Fruit fly (Drosophila melanogaster): ENCODE results near the gene Lrch.

Gene Lrch

DNA sequence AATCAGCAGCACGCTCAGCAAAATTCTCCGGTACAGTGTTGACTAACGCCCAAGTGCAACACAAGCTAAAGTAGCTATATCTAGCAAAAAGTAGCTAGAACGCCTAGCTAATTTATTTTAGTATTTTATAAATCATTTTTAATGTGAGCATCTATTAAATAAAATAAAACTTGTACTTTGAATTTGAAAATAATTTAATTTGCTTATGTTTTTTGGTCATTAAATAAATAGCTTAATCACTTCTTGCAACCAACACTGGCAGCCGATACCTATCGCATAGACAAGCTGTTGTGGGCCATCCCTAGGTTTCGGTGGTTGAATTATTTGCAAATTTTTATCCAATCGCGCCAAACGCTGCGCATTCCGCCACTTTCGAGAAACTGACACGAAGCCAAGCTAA lies 26.4 kb upstream of the Lrch start, which contains the start of the genes Polr2J and CG15141 (continued):
- peak; percentile 85 for TF ChIP-seq esn (GFP tag; optimal IDR thresholded peaks at IDR 0.05)
- TF ChIP-seq CG11902 (GFP tag; optimal IDR thresholded peaks at IDR 0.05), result peak; percentile 61
- peak; percentile 72 for TF ChIP-seq topi (GFP tag; optimal IDR thresholded peaks at IDR 0.05)
- TF ChIP-seq CG11762 (GFP tag; optimal IDR thresholded peaks at IDR 0.05; ENCODE audit: insufficient read depth), result peak; percentile 44
- peak; percentile 27 for TF ChIP-seq Eip93F (GFP tag; optimal IDR thresholded peaks at IDR 0.05)
- TF ChIP-seq lz (GFP tag; optimal IDR thresholded peaks at IDR 0.05), result peak; percentile 84
- TF ChIP-seq CG8319 (GFP tag; optimal IDR thresholded peaks at IDR 0.05), result peak; percentile 33
- TF ChIP-seq CG3919 (GFP tag; optimal IDR thresholded peaks at IDR 0.05), result no peak
- TF ChIP-seq OdsH (GFP tag; optimal IDR thresholded peaks at IDR 0.05), result peak; percentile 83
- no peak for TF ChIP-seq CG6276 (GFP tag; optimal IDR thresholded peaks at IDR 0.05)
- TF ChIP-seq Eip75B (GFP tag; optimal IDR thresholded peaks at IDR 0.05), result peak; percentile 77
- peak; percentile 48 for TF ChIP-seq CG8632 (GFP tag; optimal IDR thresholded peaks at IDR 0.05)
- TF ChIP-seq CG11294 (GFP tag; IDR thresholded peaks at IDR 0.05), result peak; percentile 17; the same call in 1 of the 2 replicates
- no peak for TF ChIP-seq CG7368 (GFP tag; optimal IDR thresholded peaks at IDR 0.05)
- peak; percentile 72 for TF ChIP-seq CG4318 (GFP tag; optimal IDR thresholded peaks at IDR 0.05)
- TF ChIP-seq CG32006 (GFP tag; optimal IDR thresholded peaks at IDR 0.05), result no peak
- TF ChIP-seq svp (GFP tag), result no peak

DNA sequence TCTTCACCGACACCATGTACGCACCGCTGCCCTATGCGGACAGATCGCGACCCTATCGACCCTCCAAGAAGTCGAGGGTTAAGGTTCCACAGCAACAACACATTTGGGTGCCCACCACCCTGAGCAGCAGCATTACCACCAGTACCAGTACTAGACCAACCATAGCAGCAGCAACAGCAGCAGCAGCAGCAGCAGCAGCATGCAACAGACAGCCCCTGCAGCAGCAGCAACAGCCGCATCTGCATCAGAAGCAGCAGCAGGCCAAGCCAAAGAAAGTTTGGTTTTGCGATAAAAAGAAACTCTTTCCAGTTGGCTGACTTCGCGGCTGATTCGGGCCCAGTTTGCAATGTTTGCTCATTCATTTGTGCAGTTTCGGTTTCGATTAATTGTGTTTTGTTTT lies 18.6 kb upstream of the Lrch start:
- TF ChIP-seq Smox (GFP tag; optimal IDR thresholded peaks at IDR 0.05), result no peak
- TF ChIP-seq CG6854 (GFP tag; optimal IDR thresholded peaks at IDR 0.05), result no peak
- no peak for TF ChIP-seq CG11762 (GFP tag; optimal IDR thresholded peaks at IDR 0.05; ENCODE audit: insufficient read depth)

DNA sequence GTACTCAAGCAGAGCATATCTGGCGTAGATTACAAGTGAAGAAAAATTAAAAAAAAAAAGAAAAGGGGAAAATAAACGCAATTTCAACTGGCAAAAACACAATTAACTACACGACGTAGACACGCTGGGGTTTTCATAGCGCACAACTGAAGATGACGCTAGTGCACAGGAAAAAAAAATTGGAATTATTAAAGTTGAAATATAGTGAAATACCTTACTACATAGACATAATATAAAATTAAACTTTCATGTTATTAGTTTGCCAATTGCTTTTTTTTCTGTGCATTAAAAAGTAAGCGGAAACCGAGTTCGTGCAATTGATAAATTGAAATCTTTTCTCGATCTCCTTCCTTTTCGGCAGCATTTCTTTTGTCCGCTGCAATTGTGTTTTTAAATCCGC lies 13.5 kb upstream of the Lrch start:
- TF ChIP-seq CG8119 (GFP tag; IDR thresholded peaks at IDR 0.05), result peak; percentile 39; the same call in 1 of the 3 replicates
- TF ChIP-seq CG6792 (GFP tag; optimal IDR thresholded peaks at IDR 0.05), result no peak
- TF ChIP-seq CG3919 (GFP tag; optimal IDR thresholded peaks at IDR 0.05), result peak; percentile 15
- no peak for TF ChIP-seq achi (GFP tag; optimal IDR thresholded peaks at IDR 0.05)
- peak; percentile 32 for TF ChIP-seq CG32006 (GFP tag; optimal IDR thresholded peaks at IDR 0.05)
- TF ChIP-seq CG34406 (GFP tag; optimal IDR thresholded peaks at IDR 0.05), result peak; percentile 6
- TF ChIP-seq cyc (GFP tag; optimal IDR thresholded peaks at IDR 0.05), result no peak
- no peak for TF ChIP-seq spab (GFP tag; optimal IDR thresholded peaks at IDR 0.05)
- TF ChIP-seq eg (GFP tag; IDR thresholded peaks at IDR 0.05), result 0 out of 3 replicates have a peak, but pooled peaks have one; percentile 32
- no peak for TF ChIP-seq Eip75B (GFP tag; optimal IDR thresholded peaks at IDR 0.05)
- TF ChIP-seq CG31627 (GFP tag; optimal IDR thresholded peaks at IDR 0.05), result no peak
- TF ChIP-seq salr (GFP tag; optimal IDR thresholded peaks at IDR 0.05), result no peak
- TF ChIP-seq Smox (GFP tag; optimal IDR thresholded peaks at IDR 0.05), result no peak
- TF ChIP-seq CG11902 (GFP tag; optimal IDR thresholded peaks at IDR 0.05), result no peak
- TF ChIP-seq net (GFP tag; optimal IDR thresholded peaks at IDR 0.05), result peak; percentile 0
- TF ChIP-seq pdm3 (GFP tag; optimal IDR thresholded peaks at IDR 0.05), result no peak
- peak; percentile 80 for TF ChIP-seq Eip78C (GFP tag)
- no peak for TF ChIP-seq CG8319 (GFP tag; optimal IDR thresholded peaks at IDR 0.05)
- TF ChIP-seq CG6276 (GFP tag; optimal IDR thresholded peaks at IDR 0.05), result peak; percentile 20
- no peak for TF ChIP-seq CG9139 (GFP tag; optimal IDR thresholded peaks at IDR 0.05)
- TF ChIP-seq dsx (GFP tag; optimal IDR thresholded peaks at IDR 0.05; ENCODE audit: poor library complexity, severe bottlenecking), result no peak
- no peak for TF ChIP-seq Lpt (GFP tag; optimal IDR thresholded peaks at IDR 0.05)
- no peak for TF ChIP-seq CG11762 (GFP tag; optimal IDR thresholded peaks at IDR 0.05; ENCODE audit: insufficient read depth)
- TF ChIP-seq CG15336 (GFP tag; IDR thresholded peaks at IDR 0.05), result peak; percentile 43
- TF ChIP-seq dac (GFP tag; optimal IDR thresholded peaks at IDR 0.05), result peak; percentile 33
- no peak for TF ChIP-seq Ets96B (tag; optimal IDR thresholded peaks at IDR 0.05)
- no peak for TF ChIP-seq CG16779 (tag; optimal IDR thresholded peaks at IDR 0.05)
- no peak for TF ChIP-seq Sox15 (GFP tag; optimal IDR thresholded peaks at IDR 0.05)
- TF ChIP-seq fd85E (GFP tag; optimal IDR thresholded peaks at IDR 0.05), result no peak
- TF ChIP-seq Gug (GFP tag; IDR thresholded peaks at IDR 0.05), result no peak
- TF ChIP-seq lz (GFP tag; optimal IDR thresholded peaks at IDR 0.05), result no peak
- peak; percentile 60 for TF ChIP-seq Hr4 (GFP tag; optimal IDR thresholded peaks at IDR 0.05)
- no peak for TF ChIP-seq Hr39 (GFP tag; optimal IDR thresholded peaks at IDR 0.05)
- TF ChIP-seq Sox14 (GFP tag; optimal IDR thresholded peaks at IDR 0.05), result no peak
- TF ChIP-seq Met (GFP tag; optimal IDR thresholded peaks at IDR 0.05), result peak; percentile 1
- no peak for TF ChIP-seq topi (GFP tag; optimal IDR thresholded peaks at IDR 0.05)
- no peak for TF ChIP-seq fkh (GFP tag; optimal IDR thresholded peaks at IDR 0.05)
- TF ChIP-seq OdsH (GFP tag; optimal IDR thresholded peaks at IDR 0.05), result peak; percentile 5
- TF ChIP-seq Ets21C (GFP tag; optimal IDR thresholded peaks at IDR 0.05), result no peak
- TF ChIP-seq svp (GFP tag), result no peak
